Worm (Caenorhabditis elegans) whole organism, young adult: ENCODE data around the gene Y37E11AM.3.

Experiments used
- B0019.2 ChIP-seq: fragments of 200-800 bp; sonication (Bioruptor generic); conservative IDR thresholded peaks from 2 replicates; pipeline ENCODE4 v1.3.6; 2022; ENCODE audit warnings: missing genetic modification reagents, missing genetic modification characterization, missing compliant biosample characterization
- D2030.7 ChIP-seq: fragments of 200-800 bp; sonication (Bioruptor generic); IDR thresholded peaks from 2 replicates; pipeline ENCODE4 v1.3.6; 2022; ENCODE audit warnings: missing genetic modification reagents, missing genetic modification characterization, missing compliant biosample characterization
- F23B12.7 ChIP-seq: sonication (generic microtip); optimal IDR thresholded peaks from 2 replicates; lab custom pipeline; 2017; ENCODE audit warnings: missing genetic modification characterization, mild to moderate bottlenecking, missing compliant biosample characterization, antibody characterized with exemption, moderate library complexity; ENCODE audit not compliant: insufficient read depth
- F33H1.4 ChIP-seq: fragments of 200-800 bp; sonication (Bioruptor generic); IDR thresholded peaks from 2 replicates; pipeline ENCODE4 v1.3.6; 2022; ENCODE audit warnings: missing genetic modification reagents, missing genetic modification characterization, missing compliant biosample characterization
- K11D2.4 ChIP-seq: fragments of 200-800 bp; sonication (Bioruptor generic); IDR thresholded peaks from 2 replicates; pipeline ENCODE4 v1.3.6; 2022; ENCODE audit warnings: missing genetic modification reagents, missing genetic modification characterization, missing compliant biosample characterization
- ama-1 ChIP-seq, 3 experiments: fragments of 150-350 bp in 1 of 3; sonication (generic microtip) in 2 of 3; optimal IDR thresholded peaks; 2 replicates each; lab custom pipeline; 2014 to 2018; ENCODE audit warnings: missing biosample characterization in 2 of 3, missing genetic modification characterization in 2 of 3, missing genetic modification reagents in 2 of 3
- athp-1 ChIP-seq: sonication (generic microtip); optimal IDR thresholded peaks from 2 replicates; lab custom pipeline; 2017; ENCODE audit warnings: mild to moderate bottlenecking, missing genetic modification characterization, missing compliant biosample characterization
- attf-5 ChIP-seq: fragments of 200-800 bp; sonication (Bioruptor generic); optimal IDR thresholded peaks from 2 replicates; lab custom pipeline; 2018; ENCODE audit warnings: mild to moderate bottlenecking, missing genetic modification characterization, missing compliant biosample characterization
- cebp-1 ChIP-seq, 2 experiments: fragments of 200-800 bp in 1 of 2; sonication (Bioruptor generic) in 1 of 2; sonication (generic microtip) in 1 of 2; IDR thresholded peaks in 1 of 2; optimal IDR thresholded peaks in 1 of 2; 2 replicates each; pipeline versions ENCODE4 v1.3.6 to Lab custom; 2017 to 2022; ENCODE audit warnings: missing compliant biosample characterization in 2 of 2, missing genetic modification characterization in 2 of 2, mild to moderate bottlenecking in 1 of 2, missing genetic modification reagents in 1 of 2, moderate library complexity in 1 of 2
- cebp-2 ChIP-seq: fragments of 200-800 bp; sonication (Bioruptor generic); IDR thresholded peaks from 2 replicates; pipeline ENCODE4 v1.3.6; 2022; ENCODE audit warnings: missing genetic modification characterization, missing compliant biosample characterization
- dox-1 ChIP-seq: fragments of 200-800 bp; sonication (Bioruptor generic); IDR thresholded peaks from 2 replicates; pipeline ENCODE4 v1.3.6; 2022; ENCODE audit warnings: missing genetic modification reagents, missing genetic modification characterization, missing compliant biosample characterization
- dpl-1 ChIP-seq: fragments of 150-350 bp; optimal IDR thresholded peaks from 2 replicates; lab custom pipeline; 2014; ENCODE audit warnings: missing biosample characterization, missing genetic modification reagents, missing genetic modification characterization
- efl-1 ChIP-seq: fragments of 150-350 bp; optimal IDR thresholded peaks from 2 replicates; lab custom pipeline; 2014; ENCODE audit warnings: missing biosample characterization, missing genetic modification reagents, missing genetic modification characterization
- egl-18 ChIP-seq: fragments of 200-800 bp; sonication (Bioruptor generic); IDR thresholded peaks from 2 replicates; pipeline ENCODE4 v1.3.6; 2022; ENCODE audit warnings: missing genetic modification reagents, missing genetic modification characterization, missing compliant biosample characterization
- egrh-3 ChIP-seq: fragments of 200-800 bp; sonication (Bioruptor generic); IDR thresholded peaks from 2 replicates; pipeline ENCODE4 v1.3.6; 2022; ENCODE audit warnings: missing genetic modification reagents, missing genetic modification characterization, missing compliant biosample characterization
- ekl-4 ChIP-seq: fragments of 200-800 bp; sonication (Bioruptor generic); IDR thresholded peaks from 2 replicates; pipeline ENCODE4 v1.3.6; 2022; ENCODE audit warnings: missing genetic modification reagents, missing genetic modification characterization, missing compliant biosample characterization
- hmg-20 ChIP-seq: fragments of 200-800 bp; sonication (Bioruptor generic); IDR thresholded peaks from 2 replicates; pipeline ENCODE4 v1.3.6; 2022; ENCODE audit warnings: missing genetic modification reagents, missing genetic modification characterization, missing compliant biosample characterization
- hsf-1 ChIP-seq: fragments of 200-800 bp; sonication (Bioruptor generic); IDR thresholded peaks from 2 replicates; pipeline ENCODE4 v1.3.6; 2022; ENCODE audit warnings: missing genetic modification reagents, missing genetic modification characterization, missing compliant biosample characterization
- let-607 ChIP-seq, 2 experiments: fragments of 200-800 bp in 1 of 2; sonication (Bioruptor generic) in 1 of 2; sonication (generic microtip) in 1 of 2; optimal IDR thresholded peaks; 2 replicates each; lab custom pipeline; 2016 to 2018; ENCODE audit warnings: mild to moderate bottlenecking in 2 of 2, missing compliant biosample characterization in 2 of 2, missing genetic modification characterization in 2 of 2, moderate library complexity in 2 of 2, missing genotype in 1 of 2
- lin-35 ChIP-seq, 3 experiments: fragments of 150-350 bp in 2 of 3; sonication (generic microtip) in 1 of 3; optimal IDR thresholded peaks; 2 replicates each; lab custom pipeline; 2014 to 2018; ENCODE audit warnings: missing biosample characterization in 3 of 3, missing genetic modification characterization in 3 of 3, missing genetic modification reagents in 3 of 3
- lin-40 ChIP-seq: sonication (generic microtip); optimal IDR thresholded peaks from 2 replicates; lab custom pipeline; 2016; ENCODE audit warnings: missing genetic modification characterization, mild to moderate bottlenecking, missing compliant biosample characterization, missing genotype, missing genetic modification reagents
- lin-54 ChIP-seq: fragments of 200-800 bp; sonication (Bioruptor generic); optimal IDR thresholded peaks from 2 replicates; lab custom pipeline; 2018; ENCODE audit warnings: mild to moderate bottlenecking, missing genetic modification characterization, missing compliant biosample characterization
- lsl-1 ChIP-seq: fragments of 200-800 bp; sonication (Bioruptor generic); optimal IDR thresholded peaks from 2 replicates; lab custom pipeline; 2018; ENCODE audit warnings: mild to moderate bottlenecking, missing genetic modification characterization, moderate library complexity, missing compliant biosample characterization
- madf-6 ChIP-seq: fragments of 200-800 bp; sonication (Bioruptor generic); IDR thresholded peaks from 2 replicates; pipeline ENCODE4 v1.3.6; 2022; ENCODE audit warnings: missing genetic modification reagents, missing genetic modification characterization, missing compliant biosample characterization
- mcd-1 ChIP-seq: fragments of 200-800 bp; sonication (Bioruptor generic); IDR thresholded peaks from 2 replicates; pipeline ENCODE4 v1.3.6; 2022; ENCODE audit warnings: missing genetic modification reagents, missing genetic modification characterization, missing compliant biosample characterization
- mel-28 ChIP-seq: sonication (generic microtip); optimal IDR thresholded peaks from 2 replicates; lab custom pipeline; 2016; ENCODE audit warnings: borderline replicate concordance, mild to moderate bottlenecking, missing genetic modification characterization, missing compliant biosample characterization
- nhr-120 ChIP-seq: fragments of 200-800 bp; sonication (Bioruptor generic); IDR thresholded peaks from 2 replicates; pipeline ENCODE4 v1.3.6; 2022; ENCODE audit warnings: missing genetic modification characterization, missing compliant biosample characterization
- pbrm-1 ChIP-seq: fragments of 200-800 bp; sonication (Bioruptor generic); IDR thresholded peaks from 2 replicates; pipeline ENCODE4 v1.3.6; 2022; ENCODE audit warnings: missing genetic modification reagents, missing genetic modification characterization, missing compliant biosample characterization
- rcor-1 ChIP-seq: fragments of 200-800 bp; sonication (Bioruptor generic); IDR thresholded peaks from 2 replicates; pipeline ENCODE4 v1.3.6; 2022; ENCODE audit warnings: missing genetic modification reagents, missing genetic modification characterization, missing compliant biosample characterization
- repo-1 ChIP-seq: sonication (generic microtip); optimal IDR thresholded peaks from 2 replicates; lab custom pipeline; 2017; ENCODE audit warnings: mild to moderate bottlenecking, missing genetic modification characterization, missing compliant biosample characterization
- rpc-1 ChIP-seq, 2 experiments: fragments of 150-350 bp in 1 of 2; sonication (generic microtip) in 1 of 2; optimal IDR thresholded peaks; 2 replicates each; lab custom pipeline; 2014 to 2018; ENCODE audit warnings: missing biosample characterization in 1 of 2, missing genetic modification characterization in 1 of 2, missing genetic modification reagents in 1 of 2, missing genotype in 1 of 2
- snpc-1.3 ChIP-seq: sonication (generic microtip); optimal IDR thresholded peaks from 2 replicates; lab custom pipeline; 2017; ENCODE audit warnings: missing genetic modification characterization, mild to moderate bottlenecking, missing compliant biosample characterization, antibody characterized with exemption, moderate library complexity, missing genotype, missing genetic modification reagents; ENCODE audit not compliant: insufficient read depth
- snpc-3.4 ChIP-seq: sonication (generic microtip); optimal IDR thresholded peaks from 2 replicates; lab custom pipeline; 2017; ENCODE audit warnings: missing genetic modification characterization, mild to moderate bottlenecking, missing compliant biosample characterization, antibody characterized with exemption, moderate library complexity, missing genotype, missing genetic modification reagents
- snpc-4 ChIP-seq, 5 experiments: fragments of 150-350 bp in 1 of 5; sonication (generic microtip) in 4 of 5; optimal IDR thresholded peaks; 2 replicates each; lab custom pipeline; 2014 to 2018; ENCODE audit warnings: missing genetic modification characterization in 5 of 5, missing biosample characterization in 3 of 5, antibody characterized with exemption in 2 of 5, mild to moderate bottlenecking in 2 of 5, missing compliant biosample characterization in 2 of 5, missing genotype in 2 of 5, moderate library complexity in 2 of 5, missing genetic modification reagents in 1 of 5
- tbp1 ChIP-seq: fragments of 200-800 bp; sonication (Bioruptor generic); optimal IDR thresholded peaks from 2 replicates; lab custom pipeline; 2018; ENCODE audit warnings: mild to moderate bottlenecking, missing genetic modification characterization, missing compliant biosample characterization
- zfh-2 ChIP-seq: fragments of 200-800 bp; sonication (Bioruptor generic); conservative IDR thresholded peaks from 2 replicates; pipeline ENCODE4 v1.3.6; 2022; ENCODE audit warnings: missing genetic modification reagents, missing genetic modification characterization, missing compliant biosample characterization

Y37E11AM.3 gene

ce11 chrIV:3731430-3731829, 12.5 kb upstream of the Y37E11AM.3 start:
- no peak for TF ChIP-seq snpc-3.4 (tag; lab: Kevin White, UChicago)
- no peak for TF ChIP-seq snpc-1.3
- TF ChIP-seq zfh-2 (GFP tag; lab: Robert Waterston, UW), result peak; percentile 81
- 0 out of 2 replicates have a peak, but pooled peaks have one; percentile 48 for TF ChIP-seq nhr-120 (GFP tag; lab: Robert Waterston, UW)
- peak; percentile 20; the same call in 1 of the 2 replicates for TF ChIP-seq egrh-3 (GFP tag; lab: Robert Waterston, UW)

- TF ChIP-seq rpc-1 (optimal IDR thresholded peaks at IDR 0.05; lab: Kevin White, UChicago) (no peak), rpc-1 (tag; optimal IDR thresholded peaks at IDR 0.05; lab: Kevin White, UChicago) (no peak), ama-1 (optimal IDR thresholded peaks at IDR 0.05; lab: Kevin White, UChicago) (no peak), ama-1 (GFP tag; optimal IDR thresholded peaks at IDR 0.05; lab: Kevin White, UChicago) (no peak), pbrm-1 (GFP tag; lab: Robert Waterston, UW) (peak; percentile 68; the same call in 1 of the 2 replicates), cebp-1 (GFP tag; IDR thresholded peaks at IDR 0.05; lab: Robert Waterston, UW) (no peak), cebp-1 (tag; optimal IDR thresholded peaks at IDR 0.05; lab: Kevin White, UChicago) (peak; percentile 37), madf-6 (GFP tag; lab: Robert Waterston, UW) (peak; percentile 40; the same call in 1 of the 2 replicates), mcd-1 (GFP tag; lab: Robert Waterston, UW) (peak; percentile 75), lin-54 (GFP tag; lab: Kevin White, UChicago) (peak; percentile 78), repo-1 (tag; lab: Kevin White, UChicago) (no peak), lin-35 (GFP tag; optimal IDR thresholded peaks at IDR 0.05; lab: Kevin White, UChicago) (peak in 1 of 3 experiments; percentile 76), K11D2.4 (peak; percentile 52; the same call in 1 of the 2 replicates), mel-28 (tag; lab: Kevin White, UChicago) (no peak), let-607 (tag; optimal IDR thresholded peaks at IDR 0.05; lab: Kevin White, UChicago) (no peak), hmg-20 (no peak), athp-1 (tag; lab: Kevin White, UChicago) (peak; percentile 43), F23B12.7 (tag; lab: Kevin White, UChicago) (peak; percentile 24), snpc-3.4 (tag; lab: Kevin White, UChicago) (peak; percentile 56), hsf-1 (no peak), attf-5 (GFP tag; lab: Kevin White, UChicago) (peak; percentile 84), tbp1 (peak; percentile 40), efl-1 (peak; percentile 36), lsl-1 (GFP tag; lab: Kevin White, UChicago) (peak; percentile 12), F33H1.4 (GFP tag; lab: Robert Waterston, UW) (peak; percentile 37; the same call in 1 of the 2 replicates), rcor-1 (0 out of 2 replicates have a peak, but pooled peaks have one; percentile 28), dpl-1 (GFP tag; lab: Kevin White, UChicago) (peak; percentile 30), cebp-2 (GFP tag; lab: Robert Waterston, UW) (no peak), B0019.2 (GFP tag; lab: Robert Waterston, UW) (peak; percentile 49; the same call in 1 of the 2 replicates), ekl-4 (GFP tag; lab: Robert Waterston, UW) (no peak), egl-18 (GFP tag; lab: Robert Waterston, UW) (no peak), dox-1 (GFP tag; lab: Robert Waterston, UW) (peak; percentile 37; the same call in 1 of the 2 replicates), D2030.7 (GFP tag; lab: Robert Waterston, UW) (peak; percentile 46; the same call in 1 of the 2 replicates), lin-40 (tag; lab: Kevin White, UChicago) (peak; percentile 63), snpc-1.3 (peak; percentile 18), snpc-4 (GFP tag; optimal IDR thresholded peaks at IDR 0.05; lab: Kevin White, UChicago) (no peak), snpc-4 (tag; optimal IDR thresholded peaks at IDR 0.05; lab: Kevin White, UChicago) (peak in 2 of 4 experiments; percentile 40 to 48)
These were observed 6.9 kb upstream of the Y37E11AM.3 start, which contains the start of gene smgl-2 for ce11 chrIV:3725845-3726244. Gene smgl-2 (plus strand): TSS chrIV:3726164.
